Fruit fly (Drosophila melanogaster) whole organism, wandering third instar larva: ENCODE results near the gene Atet.

ENCODE experiments used
- Abd-B ChIP-seq: fragments of >200 bp; optimal IDR thresholded peaks from 2 replicates; lab custom pipeline; 2017; ENCODE audit warnings: missing biosample characterization, missing genetic modification characterization
- CG32264 ChIP-seq: fragments of 200-800 bp; sonication (Bioruptor generic); optimal IDR thresholded peaks from 2 replicates; lab custom pipeline; 2016; ENCODE audit warnings: missing biosample characterization, missing genetic modification characterization
- CG9705 ChIP-seq: fragments of 200-800 bp; sonication (Bioruptor generic); optimal IDR thresholded peaks from 2 replicates; lab custom pipeline; 2018; ENCODE audit warnings: missing biosample characterization, mild to moderate bottlenecking, missing genetic modification characterization
- CrebA ChIP-seq: fragments of 200-800 bp; sonication (Bioruptor generic); optimal IDR thresholded peaks from 2 replicates; lab custom pipeline; 2016; ENCODE audit warnings: missing biosample characterization, mild to moderate bottlenecking, missing genetic modification characterization, borderline replicate concordance
- Dif ChIP-seq: fragments of 200-275, 200-300 bp; sonication (Bioruptor generic); optimal IDR thresholded peaks from 2 replicates; lab custom pipeline; 2018; ENCODE audit warnings: missing biosample characterization, missing genetic modification characterization; ENCODE audit not compliant: partially characterized antibody
- HLH106 ChIP-seq: fragments of 200-800 bp; optimal IDR thresholded peaks from 3 replicates; lab custom pipeline; 2019; ENCODE audit warnings: missing biosample characterization, mild to moderate bottlenecking, missing genetic modification characterization, moderate library complexity
- Hnf4 ChIP-seq: fragments of 200-800 bp; sonication (Bioruptor generic); optimal IDR thresholded peaks from 2 replicates; lab custom pipeline; 2016; ENCODE audit warnings: missing biosample characterization, mild to moderate bottlenecking, missing genetic modification characterization
- Hr83 ChIP-seq: fragments of 200-300 bp; sonication (Bioruptor generic); optimal IDR thresholded peaks from 2 replicates; lab custom pipeline; 2016; ENCODE audit warnings: missing biosample characterization, mild to moderate bottlenecking, missing genetic modification characterization, moderate library complexity; ENCODE audit not compliant: poor library complexity, severe bottlenecking
- Mio ChIP-seq: sonication (Bioruptor generic); optimal IDR thresholded peaks from 2 replicates; lab custom pipeline; 2016; ENCODE audit warnings: missing biosample characterization, missing genetic modification characterization
- Myc ChIP-seq: fragments of >200 bp; optimal IDR thresholded peaks from 2 replicates; lab custom pipeline; 2017
- OdsH ChIP-seq: fragments of 200-800 bp; sonication (Bioruptor generic); optimal IDR thresholded peaks from 2 replicates; lab custom pipeline; 2016; ENCODE audit warnings: missing biosample characterization, mild to moderate bottlenecking, missing genetic modification characterization
- Rel ChIP-seq, 2 experiments: fragments of 200-800 bp; sonication (Bioruptor generic) in 1 of 2; optimal IDR thresholded peaks; 2 replicates in 1 of 2; 3 replicates in 1 of 2; lab custom pipeline; 2016 to 2019; ENCODE audit warnings: mild to moderate bottlenecking in 2 of 2, missing biosample characterization in 2 of 2, missing genetic modification characterization in 2 of 2, moderate library complexity in 1 of 2
- Sp1 ChIP-seq: fragments of 200-800 bp; sonication (Bioruptor generic); optimal IDR thresholded peaks from 3 replicates; lab custom pipeline; 2019; ENCODE audit warnings: missing biosample characterization, mild to moderate bottlenecking, missing genetic modification characterization, moderate library complexity
- Vsx2 ChIP-seq: fragments of 200-300, 225-300 bp; sonication (Bioruptor generic); optimal IDR thresholded peaks from 2 replicates; lab custom pipeline; 2018; ENCODE audit warnings: missing biosample characterization, missing genetic modification characterization; ENCODE audit not compliant: partially characterized antibody
- br ChIP-seq: fragments of 200-800 bp; sonication (Bioruptor generic); optimal IDR thresholded peaks from 2 replicates; lab custom pipeline; 2016; ENCODE audit warnings: missing biosample characterization, missing genetic modification characterization
- brk ChIP-seq: fragments of 200-800 bp; sonication (Bioruptor generic); optimal IDR thresholded peaks from 2 replicates; lab custom pipeline; 2016; ENCODE audit warnings: missing biosample characterization, mild to moderate bottlenecking, missing genetic modification characterization
- dl ChIP-seq, 2 experiments: fragments of 175-275, 200-275 bp in 1 of 2; fragments of 200-275 bp in 1 of 2; sonication (Bioruptor generic); optimal IDR thresholded peaks; lab custom pipeline; 2018; ENCODE audit warnings: mild to moderate bottlenecking in 2 of 2, missing biosample characterization in 2 of 2, missing genetic modification characterization in 2 of 2, moderate library complexity in 2 of 2; ENCODE audit not compliant: partially characterized antibody in 2 of 2, insufficient read depth in 1 of 2
- dmrt93B ChIP-seq: fragments of 200-800 bp; sonication (Bioruptor generic); optimal IDR thresholded peaks from 2 replicates; lab custom pipeline; 2018; ENCODE audit warnings: missing biosample characterization, mild to moderate bottlenecking, missing genetic modification characterization
- dsf ChIP-seq: sonication (Bioruptor generic); optimal IDR thresholded peaks from 2 replicates; lab custom pipeline; 2016; ENCODE audit warnings: missing biosample characterization, missing genetic modification characterization, borderline replicate concordance
- ey ChIP-seq: fragments of 200-800 bp; sonication (Bioruptor generic); optimal IDR thresholded peaks from 2 replicates; lab custom pipeline; 2016; ENCODE audit warnings: missing biosample characterization, missing genetic modification characterization
- foxo ChIP-seq, 2 experiments: fragments of 200-800 bp; sonication (Bioruptor generic); optimal IDR thresholded peaks; 2 replicates in 1 of 2; 3 replicates in 1 of 2; lab custom pipeline; 2016 to 2017; ENCODE audit warnings: missing biosample characterization in 2 of 2, missing genetic modification characterization in 2 of 2
- h ChIP-seq: fragments of 200-800 bp; sonication (Bioruptor generic); optimal IDR thresholded peaks from 3 replicates; lab custom pipeline; 2016; ENCODE audit warnings: missing biosample characterization, mild to moderate bottlenecking, missing genetic modification characterization
- jim ChIP-seq: fragments of 175-275, 200-325 bp; sonication (Bioruptor generic); optimal IDR thresholded peaks from 2 replicates; lab custom pipeline; 2016; ENCODE audit warnings: missing biosample characterization, mild to moderate bottlenecking, missing genetic modification characterization
- pan ChIP-seq: fragments of >200 bp; optimal IDR thresholded peaks from 2 replicates; lab custom pipeline; 2017
- rgr ChIP-seq: fragments of 200-800 bp; sonication (Bioruptor generic); optimal IDR thresholded peaks from 3 replicates; lab custom pipeline; 2016; ENCODE audit warnings: missing biosample characterization, mild to moderate bottlenecking, missing genetic modification characterization
- tai ChIP-seq: sonication (Bioruptor generic); optimal IDR thresholded peaks from 2 replicates; lab custom pipeline; 2016; ENCODE audit warnings: missing biosample characterization, missing genetic modification characterization
- woc ChIP-seq: sonication (Bioruptor generic); optimal IDR thresholded peaks from 2 replicates; lab custom pipeline; 2016; ENCODE audit warnings: missing biosample characterization, mild to moderate bottlenecking, missing genetic modification characterization

Atet gene

dm6 chr2L:4382522-4382921, 48.8 kb downstream of the Atet start, which contains the start of gene CG17612:
TSS of gene CG17612 (minus strand) at chr2L:4382735.
- TF ChIP-seq Rel (GFP tag; optimal IDR thresholded peaks at IDR 0.05; lab: Kevin White, UChicago) (no peak), Rel (tag; optimal IDR thresholded peaks at IDR 0.05; lab: Kevin White, UChicago) (no peak), foxo (GFP tag; optimal IDR thresholded peaks at IDR 0.05; lab: Kevin White, UChicago) (no peak), pan (lab: Kevin White, UChicago) (no peak)

dm6 chr2L:4385387-4386279, 51.9 kb downstream of the Atet start, which contains the start of gene Vps53:
TSS of gene Vps53 (minus strand) at chr2L:4386062.
- no peak for TF ChIP-seq jim
- TF ChIP-seq rgr (GFP tag; lab: Kevin White, UChicago), result no peak
- TF ChIP-seq Dif (GFP tag; lab: Kevin White, UChicago), result no peak
- no peak for TF ChIP-seq dmrt93B (GFP tag; lab: Kevin White, UChicago)
- no peak for TF ChIP-seq Mio (GFP tag; lab: Kevin White, UChicago)
- TF ChIP-seq Vsx2, result no peak
- TF ChIP-seq dsf (GFP tag; lab: Kevin White, UChicago), result no peak
- no peak for TF ChIP-seq h
- TF ChIP-seq woc (GFP tag; lab: Kevin White, UChicago), result no peak
- TF ChIP-seq Myc, result no peak
- no peak for TF ChIP-seq Hnf4 (GFP tag; lab: Kevin White, UChicago)
- no peak for TF ChIP-seq dl (GFP tag; optimal IDR thresholded peaks at IDR 0.05; lab: Kevin White, UChicago; ENCODE audit: insufficient read depth in 1 of 2, partially characterized antibody in 2 of 2)
- TF ChIP-seq foxo (GFP tag; optimal IDR thresholded peaks at IDR 0.05; lab: Kevin White, UChicago), result no peak
- no peak for TF ChIP-seq CG32264 (GFP tag; lab: Kevin White, UChicago)
- TF ChIP-seq Abd-B (GFP tag; lab: Kevin White, UChicago), result no peak

- no peak for TF ChIP-seq h
- no peak for TF ChIP-seq Rel (GFP tag; optimal IDR thresholded peaks at IDR 0.05; lab: Kevin White, UChicago)
- peak; percentile 62 for TF ChIP-seq Rel (tag; optimal IDR thresholded peaks at IDR 0.05; lab: Kevin White, UChicago)
- TF ChIP-seq Abd-B (GFP tag; lab: Kevin White, UChicago), result no peak
- no peak for TF ChIP-seq woc (GFP tag; lab: Kevin White, UChicago)
- TF ChIP-seq Sp1, result no peak
- TF ChIP-seq rgr (GFP tag; lab: Kevin White, UChicago), result no peak
- TF ChIP-seq Hr83, result peak; percentile 5
Measured at dm6 chr2L:4386926-4387550, 53.3 kb downstream of the Atet start, which contains the start of gene Psf2. TSS of gene Psf2 (minus strand) at chr2L:4387356.

dm6 chr2L:4388027-4388426, 54.3 kb downstream of the Atet start, which contains the start of gene Tps1:
TSS of gene Tps1 (plus strand) at chr2L:4388327.
- TF ChIP-seq ey (GFP tag; lab: Kevin White, UChicago) (no peak), CG9705 (GFP tag; lab: Kevin White, UChicago) (no peak), brk (no peak), OdsH (no peak), Myc (no peak), Sp1 (no peak), br (GFP tag; lab: Kevin White, UChicago) (no peak)

dm6 chr2L:4389405-4390115, 55.8 kb downstream of the Atet start:
- TF ChIP-seq Hr83, result no peak
- TF ChIP-seq Abd-B (GFP tag; lab: Kevin White, UChicago), result no peak
- no peak for TF ChIP-seq CrebA (GFP tag; lab: Kevin White, UChicago)
- no peak for TF ChIP-seq Mio (GFP tag; lab: Kevin White, UChicago)
- no peak for TF ChIP-seq HLH106
- no peak for TF ChIP-seq brk
- TF ChIP-seq foxo (GFP tag; optimal IDR thresholded peaks at IDR 0.05; lab: Kevin White, UChicago), result no peak
- TF ChIP-seq h, result no peak
- TF ChIP-seq woc (GFP tag; lab: Kevin White, UChicago), result no peak
- TF ChIP-seq tai, result no peak
